Worm (Caenorhabditis elegans) whole organism, L3 larva: ENCODE measurements around the gene Y75B8A.37.
A peak's percentile ranks its signal among the peaks of the same experiment; 100 is the strongest.

Source experiments
- R02D3.7 ChIP-seq: fragments of 150-350 bp; optimal IDR thresholded peaks from 2 replicates; lab custom pipeline; 2014; ENCODE audit warnings: missing biosample characterization, missing genetic modification characterization
- ceh-28 ChIP-seq: fragments of 150-350 bp; optimal IDR thresholded peaks from 2 replicates; lab custom pipeline; 2014; ENCODE audit warnings: missing biosample characterization, missing genetic modification reagents, missing genetic modification characterization
- ceh-82 ChIP-seq: fragments of 150-350 bp; optimal IDR thresholded peaks from 2 replicates; lab custom pipeline; 2014; ENCODE audit warnings: missing biosample characterization, missing genetic modification characterization
- ceh-9 ChIP-seq: sonication (generic microtip); optimal IDR thresholded peaks from 2 replicates; lab custom pipeline; 2018; ENCODE audit warnings: missing biosample characterization, missing genetic modification characterization
- daf-12 ChIP-seq: fragments of 150-350 bp; optimal IDR thresholded peaks from 2 replicates; lab custom pipeline; 2014; ENCODE audit warnings: missing biosample characterization, missing genetic modification reagents, missing genetic modification characterization
- egl-27 ChIP-seq: sonication (generic microtip); optimal IDR thresholded peaks from 4 replicates; lab custom pipeline; 2017; ENCODE audit warnings: missing biosample characterization, missing genetic modification reagents, missing genetic modification characterization
- elt-1 ChIP-seq: fragments of 150-350 bp; optimal IDR thresholded peaks from 2 replicates; lab custom pipeline; 2014; ENCODE audit warnings: missing biosample characterization, missing genetic modification characterization
- elt-2 ChIP-seq: sonication (generic microtip); optimal IDR thresholded peaks from 2 replicates; lab custom pipeline; 2016; ENCODE audit warnings: missing genetic modification reagents, mild to moderate bottlenecking, missing genetic modification characterization, missing compliant biosample characterization
- elt-3 ChIP-seq, 3 experiments: fragments of 150-350 bp in 1 of 3; sonication (generic microtip) in 2 of 3; optimal IDR thresholded peaks; 2 replicates in 2 of 3; 4 replicates in 1 of 3; lab custom pipeline; 2014 to 2017; ENCODE audit warnings: missing biosample characterization in 3 of 3, missing genetic modification characterization in 3 of 3
- fkh-10 ChIP-seq: sonication (generic microtip); optimal IDR thresholded peaks from 2 replicates; lab custom pipeline; 2017; ENCODE audit warnings: missing biosample characterization, missing genetic modification reagents, missing genetic modification characterization
- fkh-2 ChIP-seq: fragments of 150-350 bp; optimal IDR thresholded peaks from 2 replicates; lab custom pipeline; 2014; ENCODE audit warnings: missing biosample characterization, missing genetic modification reagents, missing genetic modification characterization
- fos-1 ChIP-seq: fragments of 150-350 bp; optimal IDR thresholded peaks from 2 replicates; lab custom pipeline; 2014; ENCODE audit warnings: missing biosample characterization, missing genetic modification characterization
- hmg-11 ChIP-seq: sonication (generic microtip); optimal IDR thresholded peaks from 2 replicates; lab custom pipeline; 2016; ENCODE audit warnings: missing genetic modification characterization, missing compliant biosample characterization
- jun-1 ChIP-seq: fragments of 150-350 bp; optimal IDR thresholded peaks from 2 replicates; lab custom pipeline; 2014; ENCODE audit warnings: missing biosample characterization, missing genetic modification reagents, missing genetic modification characterization
- lin-39 ChIP-seq: fragments of 150-350 bp; optimal IDR thresholded peaks from 2 replicates; lab custom pipeline; 2018; ENCODE audit warnings: missing biosample characterization, missing genetic modification reagents, missing genetic modification characterization
- lsy-12 ChIP-seq: sonication (generic microtip); optimal IDR thresholded peaks from 2 replicates; lab custom pipeline; 2016; ENCODE audit warnings: mild to moderate bottlenecking, missing genetic modification characterization, missing compliant biosample characterization
- nfya-1 ChIP-seq: sonication (generic microtip); optimal IDR thresholded peaks from 2 replicates; lab custom pipeline; 2017; ENCODE audit warnings: missing genetic modification characterization, mild to moderate bottlenecking, missing compliant biosample characterization, antibody characterized with exemption, moderate library complexity; ENCODE audit not compliant: insufficient read depth
- nhr-11 ChIP-seq: fragments of 150-350 bp; optimal IDR thresholded peaks from 2 replicates; lab custom pipeline; 2014; ENCODE audit warnings: missing biosample characterization, missing genetic modification characterization
- nhr-23 ChIP-seq: fragments of 150-350 bp; optimal IDR thresholded peaks from 2 replicates; lab custom pipeline; 2014; ENCODE audit warnings: missing biosample characterization, missing genetic modification reagents, missing genetic modification characterization
- nhr-237 ChIP-seq: fragments of 150-350 bp; optimal IDR thresholded peaks from 2 replicates; lab custom pipeline; 2014; ENCODE audit warnings: missing biosample characterization, missing genetic modification characterization
- nhr-25 ChIP-seq: sonication (generic microtip); optimal IDR thresholded peaks from 2 replicates; lab custom pipeline; 2017; ENCODE audit warnings: missing biosample characterization, missing genetic modification characterization
- nhr-67 ChIP-seq: fragments of 150-350 bp; optimal IDR thresholded peaks from 2 replicates; lab custom pipeline; 2014; ENCODE audit warnings: missing biosample characterization, missing genetic modification characterization
- nhr-76 ChIP-seq: fragments of 150-350 bp; sonication (generic microtip); optimal IDR thresholded peaks from 5 replicates; lab custom pipeline; 2014; ENCODE audit warnings: missing biosample characterization, missing genetic modification characterization
- pha-4 ChIP-seq: fragments of 150-350 bp; optimal IDR thresholded peaks from 2 replicates; lab custom pipeline; 2014; ENCODE audit warnings: missing biosample characterization, missing genetic modification reagents, missing genetic modification characterization
- pqm-1 ChIP-seq: fragments of 150-350 bp; optimal IDR thresholded peaks from 2 replicates; lab custom pipeline; 2017; ENCODE audit warnings: missing biosample characterization, missing genetic modification characterization, inconsistent platforms
- sea-2 ChIP-seq: fragments of 150-350 bp; sonication (generic microtip); optimal IDR thresholded peaks from 4 replicates; lab custom pipeline; 2014; ENCODE audit warnings: missing biosample characterization, missing genetic modification reagents, missing genetic modification characterization
- skn-1 ChIP-seq: fragments of 150-350 bp; optimal IDR thresholded peaks from 2 replicates; lab custom pipeline; 2014; ENCODE audit warnings: missing biosample characterization, missing genetic modification characterization
- snpc-4 ChIP-seq: fragments of 150-350 bp; optimal IDR thresholded peaks from 2 replicates; lab custom pipeline; 2014; ENCODE audit warnings: missing biosample characterization, missing genetic modification characterization
- tbx-2 ChIP-seq: sonication (generic microtip); optimal IDR thresholded peaks from 2 replicates; lab custom pipeline; 2016; ENCODE audit warnings: mild to moderate bottlenecking, missing genetic modification characterization, missing compliant biosample characterization
- unc-39 ChIP-seq: sonication (generic microtip); optimal IDR thresholded peaks from 4 replicates; lab custom pipeline; 2017; ENCODE audit warnings: missing biosample characterization, missing genetic modification characterization
- unc-62 ChIP-seq: fragments of 150-350 bp; sonication (generic microtip); optimal IDR thresholded peaks from 4 replicates; lab custom pipeline; 2014; ENCODE audit warnings: missing biosample characterization, missing genetic modification reagents, missing genetic modification characterization
- zag-1 ChIP-seq: fragments of 150-350 bp; optimal IDR thresholded peaks from 2 replicates; lab custom pipeline; 2014; ENCODE audit warnings: missing biosample characterization, missing genetic modification characterization
- ztf-11 ChIP-seq: fragments of 150-350 bp; optimal IDR thresholded peaks from 2 replicates; lab custom pipeline; 2014; ENCODE audit warnings: missing biosample characterization, missing genetic modification characterization
- ztf-4 ChIP-seq: fragments of 150-350 bp; optimal IDR thresholded peaks from 2 replicates; lab custom pipeline; 2014; ENCODE audit warnings: missing biosample characterization, missing genetic modification characterization

Y75B8A.37 gene

DNA sequence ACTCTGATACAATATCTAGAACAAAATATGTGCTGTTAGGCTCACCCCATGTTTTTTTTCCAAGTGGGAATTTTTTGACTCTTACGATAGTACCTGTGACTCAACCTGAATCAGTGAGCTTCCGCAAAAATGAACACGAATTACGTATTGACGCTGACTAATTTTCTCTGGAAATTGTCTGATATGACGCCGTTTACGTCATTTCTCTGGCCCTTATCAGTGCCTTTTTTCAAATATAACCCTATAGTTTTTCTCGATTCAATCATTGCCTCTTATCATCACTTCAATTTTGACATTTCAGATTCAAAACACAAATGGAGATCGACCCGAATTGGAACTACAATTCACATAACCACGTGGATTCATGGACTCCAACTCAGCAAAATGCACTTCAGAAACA is 3.5 kb downstream of the Y75B8A.37 start, which contains the start of gene Y75B8A.28 (continued):
- no peak for TF ChIP-seq ceh-9
- no peak for TF ChIP-seq nfya-1 (tag; lab: Kevin White, UChicago)
- TF ChIP-seq ztf-11 (tag; lab: Kevin White, UChicago) = no peak
- TF ChIP-seq skn-1 (tag; lab: Kevin White, UChicago) = no peak
- TF ChIP-seq fkh-10 (GFP tag; lab: Kevin White, UChicago) = no peak
- TF ChIP-seq R02D3.7 (tag; lab: Kevin White, UChicago) = no peak
- no peak for TF ChIP-seq nhr-23 (tag; lab: Kevin White, UChicago)
- no peak for TF ChIP-seq ceh-82 (tag; lab: Kevin White, UChicago)
- no peak for TF ChIP-seq ztf-4
- no peak for TF ChIP-seq nhr-67
- no peak for TF ChIP-seq nhr-237 (tag; lab: Kevin White, UChicago)

DNA sequence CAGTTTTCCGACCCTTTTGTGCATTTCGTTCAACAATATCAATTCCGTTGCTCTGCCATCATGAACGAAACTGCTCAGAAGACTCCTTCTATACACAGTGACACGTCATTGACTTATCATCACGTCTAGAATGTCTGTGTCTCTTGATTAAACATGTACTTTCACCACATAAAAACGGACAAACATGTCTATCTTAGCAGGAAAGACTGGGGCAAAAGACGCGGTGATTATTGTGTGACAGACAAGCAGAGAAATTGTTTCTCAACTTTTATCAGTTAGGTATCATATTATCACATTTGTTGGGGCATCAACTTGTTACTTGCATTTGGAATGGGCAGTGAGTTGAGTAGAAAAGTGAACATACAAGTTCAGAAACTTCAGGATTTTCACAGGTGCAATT is 10.0 kb downstream of the Y75B8A.37 start:
- no peak for TF ChIP-seq unc-62 (GFP tag; lab: Kevin White, UChicago)
- peak; percentile 39 for TF ChIP-seq skn-1 (tag; lab: Kevin White, UChicago)
- no peak for TF ChIP-seq egl-27 (tag; lab: Kevin White, UChicago)
- no peak for TF ChIP-seq elt-1
- TF ChIP-seq nfya-1 (tag; lab: Kevin White, UChicago) = peak; percentile 36
- no peak for TF ChIP-seq unc-39 (tag; lab: Kevin White, UChicago)
- peak; percentile 96 for TF ChIP-seq elt-2 (tag; lab: Kevin White, UChicago)
- no peak for TF ChIP-seq nhr-67
- no peak for TF ChIP-seq nhr-76 (tag; lab: Kevin White, UChicago)
- no peak for TF ChIP-seq nhr-25 (tag; lab: Kevin White, UChicago)
- TF ChIP-seq daf-12 (tag; lab: Kevin White, UChicago) = no peak
- no peak for TF ChIP-seq fkh-10 (GFP tag; lab: Kevin White, UChicago)
- TF ChIP-seq ceh-9 = no peak
- no peak for TF ChIP-seq nhr-237 (tag; lab: Kevin White, UChicago)
- TF ChIP-seq fos-1 (tag; lab: Kevin White, UChicago) = no peak
- TF ChIP-seq fkh-2 = no peak
- peak; percentile 62 for TF ChIP-seq jun-1 (tag; lab: Kevin White, UChicago)
- no peak for TF ChIP-seq ceh-82 (tag; lab: Kevin White, UChicago)
- no peak for TF ChIP-seq sea-2 (GFP tag; lab: Kevin White, UChicago)
- TF ChIP-seq ztf-4 = no peak
- TF ChIP-seq pqm-1 = peak; percentile 85
- TF ChIP-seq pha-4 (tag; lab: Kevin White, UChicago) = peak; percentile 34
- TF ChIP-seq ceh-28 (tag; lab: Kevin White, UChicago) = no peak
- TF ChIP-seq snpc-4 = no peak
- no peak for TF ChIP-seq lin-39 (tag; lab: Kevin White, UChicago)

DNA sequence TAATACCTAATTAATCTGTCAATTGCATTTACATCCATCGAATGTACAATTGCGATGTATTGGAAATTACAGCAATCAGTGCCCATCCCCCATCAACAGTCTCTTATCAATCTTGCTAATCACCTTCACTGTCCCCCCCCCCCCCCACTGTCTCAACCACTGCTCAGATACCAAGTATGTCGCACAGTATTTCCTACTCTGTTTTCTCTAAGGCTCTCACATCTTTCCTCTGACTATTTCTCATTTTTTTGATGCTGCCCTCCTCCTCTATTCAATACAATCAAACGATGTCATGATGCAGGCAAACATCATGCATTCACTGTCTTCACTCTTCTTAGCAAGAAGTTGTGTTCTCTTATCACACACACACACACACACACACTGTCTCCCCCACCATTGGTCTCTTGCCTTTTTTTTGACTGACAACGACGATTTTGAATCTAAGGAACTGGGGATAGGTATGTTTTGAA is 12.3 kb downstream of the Y75B8A.37 start, which contains the start of the genes zip-12 and Y75B8A.63:
Gene zip-12, plus strand, starts transcription at position 387 of the 470 bp plus-strand sequence.
Gene Y75B8A.63, plus strand, starts transcription at position 420 of the 470 bp plus-strand sequence.
- no peak for TF ChIP-seq nhr-67
- peak in 1 of 3 experiments; percentile 18 for TF ChIP-seq elt-3 (tag; optimal IDR thresholded peaks at IDR 0.05; lab: Kevin White, UChicago)
- no peak for TF ChIP-seq lsy-12 (tag; lab: Kevin White, UChicago)
- TF ChIP-seq elt-2 (tag; lab: Kevin White, UChicago) = peak; percentile 91
- no peak for TF ChIP-seq fkh-2
- TF ChIP-seq ztf-11 (tag; lab: Kevin White, UChicago) = no peak
- TF ChIP-seq jun-1 (tag; lab: Kevin White, UChicago) = peak; percentile 1
- TF ChIP-seq pha-4 (tag; lab: Kevin White, UChicago) = peak; percentile 21
- no peak for TF ChIP-seq unc-39 (tag; lab: Kevin White, UChicago)
- TF ChIP-seq hmg-11 (tag; lab: Kevin White, UChicago) = no peak
- TF ChIP-seq pqm-1 = peak; percentile 55
- no peak for TF ChIP-seq ztf-4
- TF ChIP-seq fkh-10 (GFP tag; lab: Kevin White, UChicago) = no peak
- TF ChIP-seq nfya-1 (tag; lab: Kevin White, UChicago) = peak; percentile 25

DNA sequence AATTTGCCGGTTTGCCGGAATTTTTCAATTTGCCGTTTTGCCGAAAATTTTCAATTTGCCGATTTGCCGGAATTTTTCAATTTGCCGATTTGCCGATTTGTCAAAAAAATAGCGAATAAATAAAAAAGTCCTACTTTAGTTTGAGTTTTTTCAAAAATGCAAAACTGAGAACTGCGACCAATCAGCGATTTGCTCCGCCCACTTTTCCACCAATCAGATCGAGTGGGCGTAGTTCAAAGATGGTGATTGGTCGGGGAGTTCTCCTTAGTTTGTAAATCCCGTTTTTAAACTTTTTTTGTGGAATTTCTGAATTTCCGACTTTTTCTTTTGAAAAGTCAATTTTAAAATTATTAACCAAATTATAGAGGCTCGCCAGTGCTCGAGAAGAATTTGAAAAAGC is 16.0 kb downstream of the Y75B8A.37 start:
- TF ChIP-seq nhr-11 (tag; lab: Kevin White, UChicago) (no peak), zag-1 (tag; lab: Kevin White, UChicago) (no peak), lin-39 (tag; lab: Kevin White, UChicago) (no peak), nhr-23 (tag; lab: Kevin White, UChicago) (no peak), ceh-82 (tag; lab: Kevin White, UChicago) (no peak), nfya-1 (tag; lab: Kevin White, UChicago) (peak; percentile 97), tbx-2 (tag; lab: Kevin White, UChicago) (no peak), hmg-11 (tag; lab: Kevin White, UChicago) (no peak), pha-4 (tag; lab: Kevin White, UChicago) (no peak)
